Fruit fly (Drosophila melanogaster): ENCODE results near the gene CG9044.

DNA sequence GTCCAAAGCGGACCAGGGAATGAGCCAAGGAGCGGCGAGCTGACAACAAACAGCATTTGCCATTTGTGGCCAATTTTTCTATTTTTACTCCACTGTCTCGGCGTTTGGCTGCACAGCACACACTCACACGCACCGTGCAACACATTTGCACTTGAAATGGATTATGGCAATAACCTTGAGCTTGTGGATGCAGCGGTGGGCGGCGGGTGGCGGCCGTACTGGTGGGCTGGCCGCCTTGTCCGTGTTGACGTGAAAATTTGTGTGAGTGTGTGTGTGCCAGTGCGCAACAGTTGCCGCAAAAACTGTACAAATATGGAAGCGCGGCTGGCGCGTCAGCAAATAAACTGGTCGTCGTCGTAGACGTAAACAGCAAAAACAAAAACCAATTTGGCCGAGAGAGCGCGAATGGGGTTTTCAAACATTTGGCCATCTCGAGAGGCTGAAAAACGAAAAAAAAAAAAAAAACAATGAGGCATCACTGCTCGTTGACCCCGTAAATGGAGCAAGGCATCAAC, 25.8 kb downstream of the CG9044 start:
- TF ChIP-seq CG32264 (GFP tag; optimal IDR thresholded peaks at IDR 0.05) (no peak), Mio (GFP tag; optimal IDR thresholded peaks at IDR 0.05) (no peak), h (GFP tag; optimal IDR thresholded peaks at IDR 0.05) (peak; percentile 52), OdsH (GFP tag; optimal IDR thresholded peaks at IDR 0.05) (peak; percentile 54), pan (optimal IDR thresholded peaks at IDR 0.05) (no peak), Rel (GFP tag; optimal IDR thresholded peaks at IDR 0.05) (no peak), Rel (tag; optimal IDR thresholded peaks at IDR 0.05) (no peak)

All from whole organism, wandering third instar larva.